Worm (Caenorhabditis elegans) whole organism, L4/young adult: Measurements from ENCODE around the gene W02C12.2.

Experiments
- W03F9.2 ChIP-seq: fragments of 150-350 bp; optimal IDR thresholded peaks from 2 replicates; lab custom pipeline; 2014; ENCODE audit warnings: missing biosample characterization, missing genetic modification characterization
- dao-5 ChIP-seq: sonication (generic microtip); optimal IDR thresholded peaks from 2 replicates; lab custom pipeline; 2016; ENCODE audit warnings: missing genotype, missing genetic modification characterization, moderate library complexity, missing compliant biosample characterization
- him-1 ChIP-seq: sonication (generic microtip); optimal IDR thresholded peaks from 2 replicates; lab custom pipeline; 2016; ENCODE audit warnings: missing genotype, missing genetic modification reagents, missing genetic modification characterization, missing compliant biosample characterization

DNA sequence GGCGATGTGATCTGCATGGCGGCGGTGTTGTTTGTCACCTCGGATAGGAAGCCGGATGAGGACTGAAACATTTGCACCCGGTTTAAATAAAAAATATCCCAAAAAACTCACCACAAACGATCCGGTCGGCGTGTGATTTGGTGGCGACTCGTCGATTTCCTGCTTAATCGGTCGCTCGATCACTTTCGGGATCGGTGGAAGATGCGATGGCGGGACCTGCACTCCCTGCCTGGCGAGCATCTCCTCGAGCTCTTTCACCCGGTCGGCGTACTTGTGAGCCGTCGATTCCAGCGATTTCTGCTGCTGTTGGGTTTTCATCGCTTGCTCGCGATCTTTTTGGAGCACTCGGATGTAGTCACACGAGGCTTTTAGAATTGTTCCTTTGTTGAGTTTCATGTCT lies 8.9 kb upstream of the W02C12.2 start:
- no peak for TF ChIP-seq him-1
- no peak for TF ChIP-seq W03F9.2
- TF ChIP-seq dao-5 (tag; lab: Kevin White, UChicago) = no peak
